Worm (Caenorhabditis elegans) whole organism, L3 larva: Measurements from ENCODE around the gene F26D11.13.

Source experiments
- R02D3.7 ChIP-seq: fragments of 150-350 bp; optimal IDR thresholded peaks from 2 replicates; lab custom pipeline; 2014; ENCODE audit warnings: missing biosample characterization, missing genetic modification characterization
- ZK546.5 ChIP-seq: sonication (generic microtip); optimal IDR thresholded peaks from 2 replicates; lab custom pipeline; 2017; ENCODE audit warnings: missing biosample characterization, missing genetic modification characterization
- aly-2 ChIP-seq: fragments of 150-350 bp; optimal IDR thresholded peaks from 2 replicates; lab custom pipeline; 2014; ENCODE audit warnings: missing biosample characterization, missing genetic modification characterization
- ama-1 ChIP-seq: fragments of 150-350 bp; optimal IDR thresholded peaks from 2 replicates; lab custom pipeline; 2018
- ceh-16 ChIP-seq: sonication (generic microtip); optimal IDR thresholded peaks from 2 replicates; lab custom pipeline; 2017; ENCODE audit warnings: missing biosample characterization, missing genetic modification characterization
- ceh-28 ChIP-seq: fragments of 150-350 bp; optimal IDR thresholded peaks from 2 replicates; lab custom pipeline; 2014; ENCODE audit warnings: missing biosample characterization, missing genetic modification reagents, missing genetic modification characterization
- ceh-82 ChIP-seq: fragments of 150-350 bp; optimal IDR thresholded peaks from 2 replicates; lab custom pipeline; 2014; ENCODE audit warnings: missing biosample characterization, missing genetic modification characterization
- ceh-9 ChIP-seq: sonication (generic microtip); optimal IDR thresholded peaks from 2 replicates; lab custom pipeline; 2018; ENCODE audit warnings: missing biosample characterization, missing genetic modification characterization
- daf-12 ChIP-seq: fragments of 150-350 bp; optimal IDR thresholded peaks from 2 replicates; lab custom pipeline; 2014; ENCODE audit warnings: missing biosample characterization, missing genetic modification reagents, missing genetic modification characterization
- egl-27 ChIP-seq: sonication (generic microtip); optimal IDR thresholded peaks from 4 replicates; lab custom pipeline; 2017; ENCODE audit warnings: missing biosample characterization, missing genetic modification reagents, missing genetic modification characterization
- egl-5 ChIP-seq: fragments of 150-350 bp; optimal IDR thresholded peaks from 2 replicates; lab custom pipeline; 2017; ENCODE audit warnings: missing biosample characterization, missing genetic modification reagents, missing genetic modification characterization, inconsistent platforms
- elt-1 ChIP-seq: fragments of 150-350 bp; optimal IDR thresholded peaks from 2 replicates; lab custom pipeline; 2014; ENCODE audit warnings: missing biosample characterization, missing genetic modification characterization
- elt-2 ChIP-seq: sonication (generic microtip); optimal IDR thresholded peaks from 2 replicates; lab custom pipeline; 2016; ENCODE audit warnings: missing genetic modification reagents, mild to moderate bottlenecking, missing genetic modification characterization, missing compliant biosample characterization
- eor-1 ChIP-seq, 2 experiments: fragments of 150-350 bp; optimal IDR thresholded peaks; 2 replicates each; lab custom pipeline; 2014 to 2018; ENCODE audit warnings: missing biosample characterization in 2 of 2, missing genetic modification characterization in 2 of 2
- fkh-10 ChIP-seq: sonication (generic microtip); optimal IDR thresholded peaks from 2 replicates; lab custom pipeline; 2017; ENCODE audit warnings: missing biosample characterization, missing genetic modification reagents, missing genetic modification characterization
- fkh-2 ChIP-seq: fragments of 150-350 bp; optimal IDR thresholded peaks from 2 replicates; lab custom pipeline; 2014; ENCODE audit warnings: missing biosample characterization, missing genetic modification reagents, missing genetic modification characterization
- jun-1 ChIP-seq: fragments of 150-350 bp; optimal IDR thresholded peaks from 2 replicates; lab custom pipeline; 2014; ENCODE audit warnings: missing biosample characterization, missing genetic modification reagents, missing genetic modification characterization
- lin-15B ChIP-seq: fragments of 150-350 bp; optimal IDR thresholded peaks from 2 replicates; lab custom pipeline; 2014; ENCODE audit warnings: missing biosample characterization, missing genetic modification characterization
- mdl-1 ChIP-seq: fragments of 150-350 bp; optimal IDR thresholded peaks from 2 replicates; lab custom pipeline; 2014; ENCODE audit warnings: missing biosample characterization, missing genetic modification characterization
- mml-1 ChIP-seq: fragments of 150-350 bp; sonication (generic microtip); optimal IDR thresholded peaks from 3 replicates; lab custom pipeline; 2014; ENCODE audit warnings: missing biosample characterization, missing genetic modification characterization
- nfya-1 ChIP-seq: sonication (generic microtip); optimal IDR thresholded peaks from 2 replicates; lab custom pipeline; 2017; ENCODE audit warnings: missing genetic modification characterization, mild to moderate bottlenecking, missing compliant biosample characterization, antibody characterized with exemption, moderate library complexity; ENCODE audit not compliant: insufficient read depth
- nhr-11 ChIP-seq: fragments of 150-350 bp; optimal IDR thresholded peaks from 2 replicates; lab custom pipeline; 2014; ENCODE audit warnings: missing biosample characterization, missing genetic modification characterization
- nhr-12 ChIP-seq: fragments of 150-350 bp; optimal IDR thresholded peaks from 2 replicates; lab custom pipeline; 2014; ENCODE audit warnings: missing biosample characterization, missing genetic modification characterization
- nhr-23 ChIP-seq: fragments of 150-350 bp; optimal IDR thresholded peaks from 2 replicates; lab custom pipeline; 2014; ENCODE audit warnings: missing biosample characterization, missing genetic modification reagents, missing genetic modification characterization
- nhr-237 ChIP-seq: fragments of 150-350 bp; optimal IDR thresholded peaks from 2 replicates; lab custom pipeline; 2014; ENCODE audit warnings: missing biosample characterization, missing genetic modification characterization
- nhr-25 ChIP-seq: sonication (generic microtip); optimal IDR thresholded peaks from 2 replicates; lab custom pipeline; 2017; ENCODE audit warnings: missing biosample characterization, missing genetic modification characterization
- nhr-28 ChIP-seq: fragments of 150-350 bp; optimal IDR thresholded peaks from 2 replicates; lab custom pipeline; 2014; ENCODE audit warnings: missing biosample characterization, missing genetic modification characterization
- nhr-43 ChIP-seq: sonication (generic microtip); optimal IDR thresholded peaks from 2 replicates; lab custom pipeline; 2016; ENCODE audit warnings: mild to moderate bottlenecking, missing genetic modification characterization, missing compliant biosample characterization; ENCODE audit not compliant: poor library complexity, severe bottlenecking
- nhr-67 ChIP-seq: fragments of 150-350 bp; optimal IDR thresholded peaks from 2 replicates; lab custom pipeline; 2014; ENCODE audit warnings: missing biosample characterization, missing genetic modification characterization
- nhr-77 ChIP-seq: fragments of 150-350 bp; optimal IDR thresholded peaks from 2 replicates; lab custom pipeline; 2014; ENCODE audit warnings: missing biosample characterization, missing genetic modification characterization
- pha-4 ChIP-seq: fragments of 150-350 bp; optimal IDR thresholded peaks from 2 replicates; lab custom pipeline; 2014; ENCODE audit warnings: missing biosample characterization, missing genetic modification reagents, missing genetic modification characterization
- pqm-1 ChIP-seq: fragments of 150-350 bp; optimal IDR thresholded peaks from 2 replicates; lab custom pipeline; 2017; ENCODE audit warnings: missing biosample characterization, missing genetic modification characterization, inconsistent platforms
- sea-2 ChIP-seq: fragments of 150-350 bp; sonication (generic microtip); optimal IDR thresholded peaks from 4 replicates; lab custom pipeline; 2014; ENCODE audit warnings: missing biosample characterization, missing genetic modification reagents, missing genetic modification characterization
- skn-1 ChIP-seq: fragments of 150-350 bp; optimal IDR thresholded peaks from 2 replicates; lab custom pipeline; 2014; ENCODE audit warnings: missing biosample characterization, missing genetic modification characterization
- snpc-4 ChIP-seq: fragments of 150-350 bp; optimal IDR thresholded peaks from 2 replicates; lab custom pipeline; 2014; ENCODE audit warnings: missing biosample characterization, missing genetic modification characterization
- tbx-2 ChIP-seq: sonication (generic microtip); optimal IDR thresholded peaks from 2 replicates; lab custom pipeline; 2016; ENCODE audit warnings: mild to moderate bottlenecking, missing genetic modification characterization, missing compliant biosample characterization
- ztf-4 ChIP-seq: fragments of 150-350 bp; optimal IDR thresholded peaks from 2 replicates; lab custom pipeline; 2014; ENCODE audit warnings: missing biosample characterization, missing genetic modification characterization

The F26D11.13 gene

DNA sequence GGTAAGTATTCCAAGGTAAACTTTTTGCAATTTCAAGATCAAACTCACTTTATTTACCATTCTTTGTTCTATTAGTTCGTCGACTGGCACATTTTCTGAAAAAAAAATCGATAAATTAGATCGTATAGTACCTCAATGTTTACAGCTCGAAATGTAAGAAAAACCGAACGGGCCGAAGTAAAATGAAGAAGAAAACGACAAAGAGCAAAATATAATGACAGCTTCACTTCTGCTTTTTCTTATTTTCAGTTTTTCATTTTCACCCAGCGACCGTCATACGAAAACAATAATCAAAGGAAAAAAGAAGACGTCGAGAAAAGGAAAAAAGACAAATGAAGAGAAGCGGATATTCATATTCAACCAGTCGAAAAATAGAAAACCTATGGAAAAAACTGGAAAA, 14.7 kb upstream of the F26D11.13 start, which contains the start of gene che-7:
TSS of gene che-7 (minus strand) at position 101 of the 400 bp plus-strand sequence.
- TF ChIP-seq elt-1 (tag; lab: Kevin White, UChicago) (no peak), skn-1 (no peak), ama-1 (no peak), ceh-28 (tag; lab: Kevin White, UChicago) (peak; percentile 13)
- TF ChIP-seq, all 47 proteins: peak for 1

DNA sequence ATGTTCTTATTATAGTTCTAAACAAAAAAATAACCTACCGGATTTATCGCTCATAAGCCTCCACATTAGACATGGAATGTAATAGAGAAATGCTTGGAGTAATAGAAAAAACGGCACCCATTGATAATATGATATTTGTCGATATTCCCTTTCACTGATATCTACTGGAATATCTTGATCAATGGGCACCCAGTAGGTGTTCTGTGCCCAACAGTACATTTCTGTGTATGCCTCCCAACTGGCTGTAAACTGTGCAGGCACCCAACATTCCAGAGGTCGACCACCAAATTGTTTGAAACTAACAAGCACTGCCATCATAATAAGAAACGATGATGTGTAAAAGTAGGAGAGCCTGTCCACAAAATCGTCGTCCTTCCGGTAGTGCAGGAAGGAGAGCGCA, 10.0 kb upstream of the F26D11.13 start:
- TF ChIP-seq lin-15B (tag; lab: Kevin White, UChicago) (no peak), jun-1 (tag; lab: Kevin White, UChicago) (no peak), nhr-77 (no peak), elt-2 (no peak), ceh-9 (tag; lab: Kevin White, UChicago) (no peak), nhr-43 (tag; lab: Kevin White, UChicago) (no peak), nhr-28 (tag; lab: Kevin White, UChicago) (no peak), pqm-1 (tag; lab: Kevin White, UChicago) (no peak), nhr-23 (no peak), ztf-4 (tag; lab: Kevin White, UChicago) (no peak), nhr-12 (no peak), nhr-67 (tag; lab: Kevin White, UChicago) (no peak)

DNA sequence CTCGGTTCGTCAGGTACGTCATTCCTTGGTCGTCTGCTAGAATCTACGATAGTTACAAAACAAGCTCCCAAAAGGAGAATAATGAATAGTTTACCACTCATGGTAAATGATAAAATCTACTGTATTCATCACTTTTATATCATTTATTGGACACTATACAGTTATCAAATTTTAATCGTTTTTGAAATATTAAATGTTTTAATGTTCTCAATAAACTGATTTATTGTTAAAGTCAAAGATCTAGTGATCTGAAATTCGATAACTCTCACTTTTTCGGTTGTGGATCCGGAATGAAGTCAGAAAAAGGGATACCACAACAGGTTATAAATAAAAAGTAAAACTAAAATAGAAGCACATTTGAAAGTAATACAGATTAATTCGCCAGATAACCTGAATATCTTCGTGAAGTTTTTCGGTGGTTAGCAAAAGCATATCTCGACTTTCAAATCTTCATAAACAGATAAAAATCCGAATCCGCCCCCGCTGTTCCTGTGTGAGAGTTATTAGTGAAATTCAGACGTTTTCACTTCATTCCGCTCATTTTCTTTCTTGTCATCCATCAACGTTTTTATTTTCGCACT, 4.4 kb upstream of the F26D11.13 start, which contains the start of the genes clec-217 and F26D11.2:
TSS of gene clec-217 (minus strand) at position 101 of the 581 bp plus-strand sequence.
TSS of gene F26D11.2 (plus strand) at position 531 of the 581 bp plus-strand sequence.
- no peak for TF ChIP-seq snpc-4 (tag; lab: Kevin White, UChicago)
- no peak for TF ChIP-seq ceh-28 (tag; lab: Kevin White, UChicago)
- no peak for TF ChIP-seq nhr-12

DNA sequence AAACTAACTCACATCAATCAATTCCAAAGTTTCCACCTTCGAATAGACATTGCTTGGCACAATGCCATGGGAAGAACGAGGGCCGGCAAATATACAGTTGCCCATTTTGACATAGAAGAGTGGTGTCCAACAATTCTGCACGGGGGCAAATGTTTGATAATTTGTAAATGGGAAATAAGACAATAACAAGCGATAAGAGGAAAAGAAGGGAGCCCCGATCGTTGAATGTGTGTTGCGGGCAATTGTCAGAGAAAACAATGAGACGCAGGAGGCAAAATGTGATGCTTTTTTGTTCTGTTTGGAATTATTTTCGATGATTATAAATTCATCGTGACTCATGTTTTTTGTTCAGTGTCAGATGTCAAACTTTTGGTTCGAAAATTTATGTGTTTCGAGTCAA, 1.8 kb upstream of the F26D11.13 start, which contains the start of gene pals-34:
TSS of gene pals-34 (minus strand) at position 280 of the 400 bp plus-strand sequence.
- TF ChIP-seq nhr-23 = no peak
- TF ChIP-seq pqm-1 (tag; lab: Kevin White, UChicago) = peak; percentile 47
- TF ChIP-seq elt-2 = peak; percentile 25

DNA sequence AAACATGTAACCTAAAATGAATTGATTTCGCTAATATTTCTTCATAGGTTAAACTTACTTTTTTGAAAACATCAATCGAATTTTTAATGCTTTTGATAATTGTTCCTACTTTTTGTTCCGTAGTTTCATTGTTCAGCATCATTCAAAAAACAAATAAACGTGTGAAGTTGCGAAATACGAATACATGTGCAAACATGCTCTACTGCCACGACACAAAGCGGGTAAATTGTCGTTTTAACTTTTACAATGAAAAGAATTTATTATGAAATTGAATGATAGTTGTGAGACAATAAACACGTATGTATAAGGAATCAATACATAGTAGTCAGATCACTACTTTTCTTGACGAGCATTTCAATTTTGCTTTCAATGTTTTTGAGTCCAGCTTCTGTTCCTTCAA, 716 bp upstream of the F26D11.13 start, which contains the start of gene F26D11.12:
TSS of gene F26D11.12 (minus strand) at position 145 of the 400 bp plus-strand sequence.
- TF ChIP-seq pha-4 (tag; lab: Kevin White, UChicago) (peak; percentile 76), skn-1 (no peak), pqm-1 (tag; lab: Kevin White, UChicago) (peak; percentile 6), snpc-4 (tag; lab: Kevin White, UChicago) (peak; percentile 4), lin-15B (tag; lab: Kevin White, UChicago) (peak; percentile 9)

DNA sequence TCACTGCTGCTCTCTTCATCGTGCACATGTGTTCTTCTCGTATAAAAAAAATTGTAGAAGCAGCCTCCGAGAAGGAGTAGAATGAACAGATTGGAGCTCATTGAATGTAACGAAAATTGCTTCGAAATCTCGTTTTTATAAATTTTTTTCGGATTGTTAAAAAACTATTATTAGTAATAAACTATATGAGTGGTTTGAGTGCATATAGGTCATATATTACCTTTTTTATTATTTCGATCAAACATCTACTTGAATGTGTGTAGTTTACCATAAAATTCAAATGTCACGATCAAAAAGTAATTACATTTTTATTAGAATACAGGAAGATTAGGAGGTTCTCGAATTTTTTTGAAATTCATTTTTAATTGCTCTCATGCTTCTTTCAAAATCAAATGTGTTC, 1.6 kb downstream of the F26D11.13 start, which contains the start of gene clec-216:
TSS of gene clec-216 (minus strand) at position 101 of the 400 bp plus-strand sequence.
- TF ChIP-seq egl-27 (tag; lab: Kevin White, UChicago) (no peak), fkh-2 (no peak), nhr-28 (tag; lab: Kevin White, UChicago) (no peak), nfya-1 (tag; lab: Kevin White, UChicago) (no peak), nhr-11 (tag; lab: Kevin White, UChicago) (no peak), snpc-4 (tag; lab: Kevin White, UChicago) (no peak), elt-1 (tag; lab: Kevin White, UChicago) (no peak), R02D3.7 (tag; lab: Kevin White, UChicago) (no peak), jun-1 (tag; lab: Kevin White, UChicago) (no peak), nhr-12 (no peak), daf-12 (tag; lab: Kevin White, UChicago) (no peak), eor-1 (tag; optimal IDR thresholded peaks at IDR 0.05; lab: Kevin White, UChicago) (no peak), ceh-9 (tag; lab: Kevin White, UChicago) (no peak), nhr-237 (tag; lab: Kevin White, UChicago) (no peak), pha-4 (tag; lab: Kevin White, UChicago) (no peak), ceh-28 (tag; lab: Kevin White, UChicago) (no peak), ceh-16 (no peak)

DNA sequence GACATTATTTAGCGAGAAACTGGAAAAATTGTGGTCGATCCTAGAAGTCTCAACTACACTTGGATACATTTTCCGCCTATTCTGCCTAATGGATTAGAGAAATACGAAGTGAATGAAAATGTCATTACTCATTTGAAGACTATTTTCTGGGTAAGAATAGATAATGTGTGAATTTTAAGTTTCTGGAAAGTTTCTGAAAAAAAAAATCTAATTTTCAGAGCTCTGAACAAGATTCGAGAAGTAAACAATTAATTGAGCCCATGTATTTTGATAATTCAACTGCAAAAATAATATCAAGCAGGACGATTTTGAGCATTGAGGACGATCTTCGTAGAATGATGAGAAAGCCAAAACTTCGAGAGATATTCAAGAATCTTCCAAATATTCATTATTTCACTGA, 8.2 kb downstream of the F26D11.13 start:
- no peak for TF ChIP-seq skn-1
- no peak for TF ChIP-seq nhr-11 (tag; lab: Kevin White, UChicago)
- no peak for TF ChIP-seq ZK546.5
- TF ChIP-seq egl-5 (tag; lab: Kevin White, UChicago) = no peak
- no peak for TF ChIP-seq mdl-1 (tag; lab: Kevin White, UChicago)
- no peak for TF ChIP-seq jun-1 (tag; lab: Kevin White, UChicago)
- TF ChIP-seq fkh-10 (GFP tag; lab: Kevin White, UChicago) = no peak
- no peak for TF ChIP-seq nhr-25
- TF ChIP-seq nhr-12 = no peak
- no peak for TF ChIP-seq mml-1 (tag; lab: Kevin White, UChicago)
- TF ChIP-seq aly-2 (tag; lab: Kevin White, UChicago) = no peak
- no peak for TF ChIP-seq ceh-82 (tag; lab: Kevin White, UChicago)
- no peak for TF ChIP-seq ceh-9 (tag; lab: Kevin White, UChicago)
- TF ChIP-seq sea-2 = no peak
- no peak for TF ChIP-seq tbx-2 (tag; lab: Kevin White, UChicago)
- TF ChIP-seq ztf-4 (tag; lab: Kevin White, UChicago) = no peak
- TF ChIP-seq eor-1 (tag; optimal IDR thresholded peaks at IDR 0.05; lab: Kevin White, UChicago) = no peak
- TF ChIP-seq nhr-67 (tag; lab: Kevin White, UChicago) = no peak
- no peak for TF ChIP-seq nhr-28 (tag; lab: Kevin White, UChicago)
- TF ChIP-seq snpc-4 (tag; lab: Kevin White, UChicago) = no peak
